Worm (Caenorhabditis elegans) whole organism, L1 larva: ENCODE measurements around the gene ceh-88.

Source experiments
- F16B12.6 ChIP-seq: fragments of 150-350 bp; optimal IDR thresholded peaks from 2 replicates; lab custom pipeline; 2014; ENCODE audit warnings: missing biosample characterization, missing genetic modification characterization
- alr-1 ChIP-seq: fragments of 200-800 bp; sonication (Bioruptor generic); optimal IDR thresholded peaks from 2 replicates; lab custom pipeline; 2018; ENCODE audit warnings: borderline replicate concordance, mild to moderate bottlenecking, missing genetic modification characterization, missing compliant biosample characterization
- ceh-8 ChIP-seq: fragments of 200-800 bp; sonication (Bioruptor generic); optimal IDR thresholded peaks from 2 replicates; lab custom pipeline; 2018; ENCODE audit warnings: mild to moderate bottlenecking, missing genetic modification characterization, moderate library complexity, missing compliant biosample characterization
- ceh-82 ChIP-seq, 3 experiments: fragments of 150-350 bp in 1 of 3; sonication (generic microtip) in 2 of 3; optimal IDR thresholded peaks; 2 replicates each; lab custom pipeline; 2014 to 2017; ENCODE audit warnings: missing biosample characterization in 3 of 3, missing genetic modification characterization in 3 of 3
- dpl-1 ChIP-seq, 3 experiments: fragments of 150-350 bp in 2 of 3; sonication (generic microtip) in 1 of 3; optimal IDR thresholded peaks; 2 replicates each; lab custom pipeline; 2014 to 2017; ENCODE audit warnings: missing biosample characterization in 3 of 3, missing genetic modification characterization in 3 of 3, missing genetic modification reagents in 3 of 3
- dsc-1 ChIP-seq: sonication (generic microtip); optimal IDR thresholded peaks from 2 replicates; lab custom pipeline; 2016; ENCODE audit warnings: mild to moderate bottlenecking, missing genetic modification characterization, missing compliant biosample characterization
- efl-1 ChIP-seq, 4 experiments: fragments of 150-350 bp; optimal IDR thresholded peaks in 3 of 4; peaks in 1 of 4; 1 replicate in 1 of 4; 2 replicates in 3 of 4; lab custom pipeline; 2014; ENCODE audit warnings: missing biosample characterization in 2 of 4, missing genetic modification characterization in 2 of 4, missing genetic modification reagents in 2 of 4
- egl-27 ChIP-seq, 2 experiments: fragments of 150-350 bp in 1 of 2; sonication (generic microtip); optimal IDR thresholded peaks; 3 replicates each; lab custom pipeline; 2017 to 2018; ENCODE audit warnings: missing biosample characterization in 2 of 2, missing genetic modification characterization in 2 of 2, missing genetic modification reagents in 2 of 2
- ets-5 ChIP-seq: fragments of 200-800 bp; sonication (Bioruptor generic); IDR thresholded peaks from 2 replicates; pipeline ENCODE4 v1.3.6; 2022; ENCODE audit warnings: missing genetic modification characterization, missing compliant biosample characterization
- fkh-8 ChIP-seq: sonication (generic microtip); optimal IDR thresholded peaks from 2 replicates; lab custom pipeline; 2016; ENCODE audit warnings: mild to moderate bottlenecking, missing genetic modification characterization, missing compliant biosample characterization
- hlh-17 ChIP-seq: fragments of 200-800 bp; sonication (Bioruptor generic); optimal IDR thresholded peaks from 2 replicates; lab custom pipeline; 2018; ENCODE audit warnings: missing genetic modification characterization, mild to moderate bottlenecking, missing compliant biosample characterization, moderate library complexity, borderline replicate concordance
- hpl-2 ChIP-seq: fragments of 150-350 bp; optimal IDR thresholded peaks from 2 replicates; lab custom pipeline; 2014; ENCODE audit warnings: missing biosample characterization, missing genetic modification reagents, missing genetic modification characterization
- jun-1 ChIP-seq: fragments of 150-350 bp; optimal IDR thresholded peaks from 2 replicates; lab custom pipeline; 2014; ENCODE audit warnings: missing biosample characterization, missing genetic modification reagents, missing genetic modification characterization
- lin-14 ChIP-seq: fragments of 200-800 bp; sonication (Bioruptor generic); optimal IDR thresholded peaks from 2 replicates; lab custom pipeline; 2018; ENCODE audit warnings: mild to moderate bottlenecking, missing genetic modification characterization, moderate library complexity, missing compliant biosample characterization
- lin-15B ChIP-seq: fragments of 150-350 bp; sonication (generic microtip); optimal IDR thresholded peaks from 3 replicates; lab custom pipeline; 2014; ENCODE audit warnings: missing biosample characterization, missing genetic modification characterization
- lin-35 ChIP-seq, 2 experiments: fragments of 150-350 bp; optimal IDR thresholded peaks; 2 replicates each; lab custom pipeline; 2014; ENCODE audit warnings: missing biosample characterization in 2 of 2, missing genetic modification characterization in 2 of 2, missing genetic modification reagents in 2 of 2
- lin-39 ChIP-seq: fragments of 150-350 bp; optimal IDR thresholded peaks from 2 replicates; lab custom pipeline; 2014; ENCODE audit warnings: missing biosample characterization, missing genetic modification reagents, missing genetic modification characterization
- lsy-2 ChIP-seq, 2 experiments: fragments of 150-350 bp; optimal IDR thresholded peaks; 2 replicates each; lab custom pipeline; 2014; ENCODE audit warnings: missing biosample characterization in 2 of 2, missing genetic modification characterization in 2 of 2
- mdl-1 ChIP-seq, 2 experiments: fragments of 150-350 bp; optimal IDR thresholded peaks; 2 replicates each; lab custom pipeline; 2014 to 2017; ENCODE audit warnings: missing biosample characterization in 2 of 2, missing genetic modification characterization in 2 of 2, inconsistent platforms in 1 of 2
- mep-1 ChIP-seq: fragments of 150-350 bp; optimal IDR thresholded peaks from 2 replicates; lab custom pipeline; 2014; ENCODE audit warnings: missing biosample characterization, missing genetic modification characterization
- nhr-19 ChIP-seq: fragments of 200-800 bp; sonication (Bioruptor generic); conservative IDR thresholded peaks from 2 replicates; pipeline ENCODE4 v1.3.6; 2022; ENCODE audit warnings: missing genetic modification characterization, missing compliant biosample characterization
- nhr-237 ChIP-seq: fragments of 150-350 bp; optimal IDR thresholded peaks from 2 replicates; lab custom pipeline; 2014; ENCODE audit warnings: missing biosample characterization, missing genetic modification characterization
- nhr-71 ChIP-seq: sonication (generic microtip); optimal IDR thresholded peaks from 2 replicates; lab custom pipeline; 2016; ENCODE audit warnings: mild to moderate bottlenecking, missing genetic modification characterization, moderate library complexity, missing compliant biosample characterization
- nhr-76 ChIP-seq: sonication (generic microtip); optimal IDR thresholded peaks from 2 replicates; lab custom pipeline; 2017; ENCODE audit warnings: missing biosample characterization, missing genetic modification characterization
- nhr-77 ChIP-seq: fragments of 150-350 bp; optimal IDR thresholded peaks from 2 replicates; lab custom pipeline; 2014; ENCODE audit warnings: missing biosample characterization, missing genetic modification characterization
- nhr-85 ChIP-seq: sonication (generic microtip); peaks from one replicate; lab custom pipeline; 2016; ENCODE audit warnings: missing genetic modification characterization, inconsistent platforms, missing compliant biosample characterization
- rnt-1 ChIP-seq: sonication (generic microtip); optimal IDR thresholded peaks from 2 replicates; lab custom pipeline; 2016; ENCODE audit warnings: mild to moderate bottlenecking, missing genetic modification characterization, moderate library complexity, missing compliant biosample characterization
- skn-1 ChIP-seq: fragments of 150-350 bp; optimal IDR thresholded peaks from 2 replicates; lab custom pipeline; 2014; ENCODE audit warnings: missing biosample characterization, missing genetic modification characterization
- snu-23 ChIP-seq: sonication (generic microtip); optimal IDR thresholded peaks from 2 replicates; lab custom pipeline; 2016; ENCODE audit warnings: missing genetic modification characterization, missing compliant biosample characterization
- sox-4 ChIP-seq: sonication (generic microtip); optimal IDR thresholded peaks from 2 replicates; lab custom pipeline; 2016; ENCODE audit warnings: missing genetic modification characterization, missing compliant biosample characterization
- sptf-1 ChIP-seq: fragments of 150-350 bp; optimal IDR thresholded peaks from 2 replicates; lab custom pipeline; 2014; ENCODE audit warnings: missing biosample characterization, missing genetic modification characterization
- sup-37 ChIP-seq: fragments of 200-800 bp; sonication (Bioruptor generic); optimal IDR thresholded peaks from 2 replicates; lab custom pipeline; 2018; ENCODE audit warnings: mild to moderate bottlenecking, missing genetic modification characterization, missing compliant biosample characterization
- swsn-7 ChIP-seq: sonication (generic microtip); optimal IDR thresholded peaks from 2 replicates; lab custom pipeline; 2016; ENCODE audit warnings: missing genetic modification characterization, missing compliant biosample characterization
- tlp-1 ChIP-seq: fragments of 150-350 bp; optimal IDR thresholded peaks from 2 replicates; lab custom pipeline; 2014; ENCODE audit warnings: missing biosample characterization, missing genetic modification characterization
- unc-30 ChIP-seq: sonication (generic microtip); optimal IDR thresholded peaks from 2 replicates; lab custom pipeline; 2017; ENCODE audit warnings: missing biosample characterization, missing genetic modification characterization
- unc-86 ChIP-seq: sonication (generic microtip); optimal IDR thresholded peaks from 2 replicates; lab custom pipeline; 2016; ENCODE audit warnings: missing genetic modification characterization, missing compliant biosample characterization
- ztf-11 ChIP-seq, 2 experiments: sonication (generic microtip); optimal IDR thresholded peaks; 2 replicates each; lab custom pipeline; 2016 to 2017; ENCODE audit warnings: missing genetic modification characterization in 2 of 2, missing biosample characterization in 1 of 2, missing compliant biosample characterization in 1 of 2

ceh-88 gene

DNA sequence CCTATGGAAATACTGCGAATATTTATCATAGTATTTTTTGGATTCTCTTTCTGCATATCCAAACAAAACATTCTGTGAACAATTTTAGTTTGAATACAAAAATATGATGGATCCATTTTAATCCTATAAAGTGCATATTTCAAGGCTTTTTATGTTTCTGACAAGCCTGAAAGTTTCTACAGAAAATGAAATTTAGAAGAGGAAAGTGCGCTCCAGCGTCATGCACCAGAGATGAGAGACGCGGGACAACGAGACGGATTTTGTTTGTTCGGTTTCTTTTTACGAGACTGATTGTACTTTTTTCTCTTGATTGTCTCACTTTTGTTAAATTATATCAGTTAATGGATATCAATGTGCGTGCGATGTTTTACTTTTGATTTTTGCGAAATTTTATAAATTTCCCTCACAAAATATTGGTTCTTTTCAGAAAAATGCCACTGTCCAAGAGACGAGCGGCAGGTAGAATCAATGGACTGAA, 2.2 kb downstream of the ceh-88 start, which contains the start of gene C49C3.6 (continued):
- TF ChIP-seq hlh-17 (GFP tag; lab: Kevin White, UChicago), result no peak
- TF ChIP-seq swsn-7 (tag; lab: Kevin White, UChicago), result no peak
- TF ChIP-seq fkh-8 (tag; lab: Kevin White, UChicago), result no peak
- TF ChIP-seq sup-37 (GFP tag; lab: Kevin White, UChicago), result no peak
- TF ChIP-seq nhr-76 (tag; lab: Kevin White, UChicago), result no peak
- TF ChIP-seq sptf-1 (tag; lab: Kevin White, UChicago), result no peak
- peak; percentile 7 for TF ChIP-seq lin-15B (tag; lab: Kevin White, UChicago)
- peak; percentile 43 to 45 for TF ChIP-seq efl-1 (optimal IDR thresholded peaks at IDR 0.05; lab: Kevin White, UChicago)
- TF ChIP-seq efl-1 (GFP tag; optimal IDR thresholded peaks at IDR 0.05 in 1 of 2; lab: Kevin White, UChicago), result peak; percentile 18 to 91
- TF ChIP-seq hpl-2 (GFP tag; lab: Kevin White, UChicago), result no peak
- TF ChIP-seq mep-1, result peak; percentile 37
- TF ChIP-seq ceh-8 (GFP tag; lab: Kevin White, UChicago), result no peak
- peak in 2 of 3 experiments; percentile 19 to 34 for TF ChIP-seq dpl-1 (GFP tag; optimal IDR thresholded peaks at IDR 0.05; lab: Kevin White, UChicago)
- TF ChIP-seq snu-23 (GFP tag; lab: Kevin White, UChicago), result peak; percentile 24

DNA sequence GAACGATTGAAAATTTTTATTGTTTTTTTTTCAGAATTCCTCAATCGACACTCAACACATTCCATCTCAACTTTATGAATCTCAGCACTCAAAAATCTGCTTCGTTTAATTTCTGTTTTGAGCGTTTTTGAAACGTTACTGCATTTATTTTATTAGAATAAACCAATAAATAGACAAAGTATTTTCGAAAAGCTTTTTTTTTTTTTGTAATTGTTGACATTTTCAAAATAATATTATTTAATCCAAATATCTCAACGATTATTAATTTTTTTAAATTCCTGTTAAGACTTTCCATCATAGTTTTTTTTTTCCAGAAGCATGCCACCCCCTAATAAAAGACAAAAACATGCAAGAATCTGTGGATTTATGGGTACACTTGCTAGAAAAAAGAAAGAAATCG, 3.3 kb downstream of the ceh-88 start, which contains the start of gene C49C3.7:
Gene C49C3.7, plus strand, starts transcription at position 301 of the 400 bp plus-strand sequence.
- no peak for TF ChIP-seq skn-1
- TF ChIP-seq nhr-85 (tag; lab: Kevin White, UChicago), result no peak
- TF ChIP-seq nhr-237 (tag; lab: Kevin White, UChicago), result no peak
- TF ChIP-seq sox-4 (tag; lab: Kevin White, UChicago), result no peak
- TF ChIP-seq nhr-77 (tag; lab: Kevin White, UChicago), result no peak
- no peak for TF ChIP-seq sptf-1 (tag; lab: Kevin White, UChicago)
- TF ChIP-seq F16B12.6 (tag; lab: Kevin White, UChicago), result no peak
- TF ChIP-seq dsc-1, result no peak
- no peak for TF ChIP-seq unc-86 (tag; lab: Kevin White, UChicago)
- no peak for TF ChIP-seq ztf-11 (tag; optimal IDR thresholded peaks at IDR 0.05; lab: Kevin White, UChicago)
- no peak for TF ChIP-seq mep-1
- no peak for TF ChIP-seq unc-30 (tag; lab: Kevin White, UChicago)
- no peak for TF ChIP-seq nhr-19
- no peak for TF ChIP-seq ets-5 (GFP tag; lab: Robert Waterston, UW)
- no peak for TF ChIP-seq ceh-82 (tag; optimal IDR thresholded peaks at IDR 0.05; lab: Kevin White, UChicago)
- no peak for TF ChIP-seq egl-27 (tag; optimal IDR thresholded peaks at IDR 0.05; lab: Kevin White, UChicago)
- no peak for TF ChIP-seq tlp-1 (tag; lab: Kevin White, UChicago)
- TF ChIP-seq jun-1 (tag; lab: Kevin White, UChicago), result no peak
- no peak for TF ChIP-seq hpl-2 (GFP tag; lab: Kevin White, UChicago)
- TF ChIP-seq lin-39 (tag; lab: Kevin White, UChicago), result no peak

DNA sequence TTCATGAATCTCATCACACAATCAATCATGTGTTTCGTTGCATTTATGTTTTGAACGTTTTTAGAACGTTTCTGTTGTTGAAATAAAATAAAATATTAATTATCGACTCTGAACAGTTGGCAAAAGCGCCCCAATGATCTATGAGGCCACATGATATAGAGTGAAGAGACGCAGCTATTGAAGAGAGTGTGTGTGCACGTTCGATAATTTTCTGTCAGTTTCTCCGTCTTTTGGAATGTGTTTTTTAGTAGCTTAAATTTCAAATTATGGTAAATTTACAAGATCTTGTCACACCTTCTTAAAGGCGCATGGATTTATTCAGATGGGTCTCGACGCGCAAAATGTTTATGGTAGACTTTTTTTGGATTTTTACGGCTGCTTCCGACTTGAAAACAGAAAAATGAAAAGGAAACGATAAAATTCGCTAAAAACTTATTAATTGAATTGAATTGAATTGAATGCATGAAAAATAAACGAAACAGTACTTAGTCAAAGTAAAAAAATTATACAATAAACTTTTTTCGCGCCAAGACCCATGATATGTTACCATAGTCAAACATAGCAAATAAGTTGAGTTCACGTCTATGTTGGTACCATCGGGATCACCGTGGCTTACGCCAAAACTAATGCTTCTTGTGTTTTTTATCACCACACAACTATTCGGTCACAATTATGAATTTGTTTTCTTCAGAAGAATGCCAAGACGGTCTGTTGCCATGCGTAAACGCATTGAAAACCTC, 4.7 kb downstream of the ceh-88 start, which contains the start of gene C49C3.15:
Gene C49C3.15, plus strand, starts transcription at position 690 of the 740 bp plus-strand sequence.
- no peak for TF ChIP-seq nhr-76 (tag; lab: Kevin White, UChicago)
- peak; percentile 30 for TF ChIP-seq snu-23 (GFP tag; lab: Kevin White, UChicago)
- TF ChIP-seq efl-1 (optimal IDR thresholded peaks at IDR 0.05; lab: Kevin White, UChicago), result peak; percentile 15 to 42
- TF ChIP-seq efl-1 (GFP tag; optimal IDR thresholded peaks at IDR 0.05 in 1 of 2; lab: Kevin White, UChicago), result peak; percentile 12 to 86
- peak; percentile 16 for TF ChIP-seq nhr-71
- peak in 1 of 3 experiments; percentile 21 for TF ChIP-seq dpl-1 (GFP tag; optimal IDR thresholded peaks at IDR 0.05; lab: Kevin White, UChicago)
- peak; percentile 48 for TF ChIP-seq mep-1
- no peak for TF ChIP-seq alr-1
- TF ChIP-seq lin-35 (GFP tag; optimal IDR thresholded peaks at IDR 0.05; lab: Kevin White, UChicago), result peak in 1 of 2 experiments; percentile 51
- peak in 1 of 2 experiments; percentile 47 for TF ChIP-seq lsy-2 (tag; optimal IDR thresholded peaks at IDR 0.05; lab: Kevin White, UChicago)
- TF ChIP-seq F16B12.6 (tag; lab: Kevin White, UChicago), result no peak
- TF ChIP-seq lin-14 (GFP tag; lab: Kevin White, UChicago), result peak; percentile 63
- TF ChIP-seq rnt-1, result peak; percentile 14
- TF ChIP-seq mdl-1 (tag; optimal IDR thresholded peaks at IDR 0.05; lab: Kevin White, UChicago), result peak in 1 of 2 experiments; percentile 22
- TF ChIP-seq, all 84 proteins: peak for 10
